Worm (Caenorhabditis elegans) whole organism, L1 larva: Measurements from ENCODE around the gene W06H8.6.

Experiments
- C04F5.9 ChIP-seq: sonication (generic microtip); optimal IDR thresholded peaks from 2 replicates; lab custom pipeline; 2016; ENCODE audit warnings: missing genetic modification characterization, missing compliant biosample characterization
- C16A3.4 ChIP-seq: fragments of 150-350 bp; optimal IDR thresholded peaks from 2 replicates; lab custom pipeline; 2014; ENCODE audit warnings: missing biosample characterization, missing genetic modification characterization
- C34B4.2 ChIP-seq: sonication (generic microtip); optimal IDR thresholded peaks from 2 replicates; lab custom pipeline; 2017; ENCODE audit warnings: mild to moderate bottlenecking, missing genetic modification characterization, missing compliant biosample characterization
- Y116A8C.19 ChIP-seq: sonication (generic microtip); optimal IDR thresholded peaks from 2 replicates; lab custom pipeline; 2016; ENCODE audit warnings: missing compliant biosample characterization, missing genetic modification characterization, borderline replicate concordance
- blmp-1 ChIP-seq: fragments of 150-350 bp; optimal IDR thresholded peaks from 2 replicates; lab custom pipeline; 2014; ENCODE audit warnings: missing biosample characterization, missing genetic modification characterization
- ceh-63 ChIP-seq: fragments of 200-800 bp; sonication (Bioruptor generic); optimal IDR thresholded peaks from 2 replicates; lab custom pipeline; 2018; ENCODE audit warnings: mild to moderate bottlenecking, missing genetic modification characterization, missing compliant biosample characterization
- ceh-8 ChIP-seq: fragments of 200-800 bp; sonication (Bioruptor generic); optimal IDR thresholded peaks from 2 replicates; lab custom pipeline; 2018; ENCODE audit warnings: mild to moderate bottlenecking, missing genetic modification characterization, moderate library complexity, missing compliant biosample characterization
- ceh-88 ChIP-seq: fragments of 200-800 bp; sonication (Bioruptor generic); IDR thresholded peaks from 2 replicates; pipeline ENCODE4 v1.3.6; 2022; ENCODE audit warnings: missing genetic modification characterization, missing compliant biosample characterization
- ceh-90 ChIP-seq: sonication (generic microtip); optimal IDR thresholded peaks from 2 replicates; lab custom pipeline; 2016; ENCODE audit warnings: missing genetic modification characterization, missing compliant biosample characterization
- dsc-1 ChIP-seq: sonication (generic microtip); optimal IDR thresholded peaks from 2 replicates; lab custom pipeline; 2016; ENCODE audit warnings: mild to moderate bottlenecking, missing genetic modification characterization, missing compliant biosample characterization
- efl-3 ChIP-seq: fragments of 200-800 bp; sonication (Bioruptor generic); optimal IDR thresholded peaks from 2 replicates; lab custom pipeline; 2018; ENCODE audit warnings: mild to moderate bottlenecking, missing genetic modification characterization, missing compliant biosample characterization
- egl-13 ChIP-seq: sonication (generic microtip); optimal IDR thresholded peaks from 2 replicates; lab custom pipeline; 2016; ENCODE audit warnings: missing genotype, missing genetic modification reagents, missing genetic modification characterization, missing compliant biosample characterization
- egl-27 ChIP-seq, 2 experiments: fragments of 150-350 bp in 1 of 2; sonication (generic microtip); optimal IDR thresholded peaks; 3 replicates each; lab custom pipeline; 2017 to 2018; ENCODE audit warnings: missing biosample characterization in 2 of 2, missing genetic modification characterization in 2 of 2, missing genetic modification reagents in 2 of 2
- elt-2 ChIP-seq: sonication (generic microtip); optimal IDR thresholded peaks from 2 replicates; lab custom pipeline; 2016; ENCODE audit warnings: missing genetic modification characterization, mild to moderate bottlenecking, inconsistent platforms, missing compliant biosample characterization, missing genetic modification reagents
- elt-3 ChIP-seq, 6 experiments: fragments of 150-350 bp in 1 of 6; sonication (generic microtip); optimal IDR thresholded peaks; 2 replicates each; lab custom pipeline; 2017 to 2018; ENCODE audit warnings: missing biosample characterization in 6 of 6, missing genetic modification characterization in 6 of 6, inconsistent platforms in 1 of 6
- fkh-4 ChIP-seq: sonication (generic microtip); optimal IDR thresholded peaks from 2 replicates; lab custom pipeline; 2016; ENCODE audit warnings: missing compliant biosample characterization, missing genetic modification characterization, borderline replicate concordance
- fos-1 ChIP-seq: fragments of 150-350 bp; optimal IDR thresholded peaks from 2 replicates; lab custom pipeline; 2014; ENCODE audit warnings: missing biosample characterization, missing genetic modification characterization
- hlh-4 ChIP-seq: sonication (generic microtip); optimal IDR thresholded peaks from 2 replicates; lab custom pipeline; 2016; ENCODE audit warnings: mild to moderate bottlenecking, missing genetic modification characterization, missing compliant biosample characterization
- jun-1 ChIP-seq: fragments of 150-350 bp; optimal IDR thresholded peaks from 2 replicates; lab custom pipeline; 2014; ENCODE audit warnings: missing biosample characterization, missing genetic modification reagents, missing genetic modification characterization
- lin-35 ChIP-seq, 2 experiments: fragments of 150-350 bp; optimal IDR thresholded peaks; 2 replicates each; lab custom pipeline; 2014; ENCODE audit warnings: missing biosample characterization in 2 of 2, missing genetic modification characterization in 2 of 2, missing genetic modification reagents in 2 of 2
- lin-39 ChIP-seq: fragments of 150-350 bp; optimal IDR thresholded peaks from 2 replicates; lab custom pipeline; 2014; ENCODE audit warnings: missing biosample characterization, missing genetic modification reagents, missing genetic modification characterization
- mab-9 ChIP-seq: fragments of 200-800 bp; sonication (Bioruptor generic); IDR thresholded peaks from 2 replicates; pipeline ENCODE4 v1.3.6; 2022; ENCODE audit warnings: missing genetic modification reagents, missing genetic modification characterization, missing compliant biosample characterization
- mep-1 ChIP-seq: fragments of 150-350 bp; optimal IDR thresholded peaks from 2 replicates; lab custom pipeline; 2014; ENCODE audit warnings: missing biosample characterization, missing genetic modification characterization
- nhr-11 ChIP-seq: fragments of 150-350 bp; optimal IDR thresholded peaks from 2 replicates; lab custom pipeline; 2014; ENCODE audit warnings: missing biosample characterization, missing genetic modification characterization
- nhr-12 ChIP-seq: sonication (generic microtip); optimal IDR thresholded peaks from 2 replicates; lab custom pipeline; 2017; ENCODE audit warnings: missing biosample characterization, missing genetic modification characterization
- nhr-20 ChIP-seq: sonication (generic microtip); optimal IDR thresholded peaks from 2 replicates; lab custom pipeline; 2016; ENCODE audit warnings: mild to moderate bottlenecking, missing genetic modification characterization, missing compliant biosample characterization
- nhr-237 ChIP-seq: fragments of 150-350 bp; optimal IDR thresholded peaks from 2 replicates; lab custom pipeline; 2014; ENCODE audit warnings: missing biosample characterization, missing genetic modification characterization
- nhr-47 ChIP-seq: sonication (generic microtip); optimal IDR thresholded peaks from 2 replicates; lab custom pipeline; 2016; ENCODE audit warnings: mild to moderate bottlenecking, missing genetic modification characterization, moderate library complexity, missing compliant biosample characterization
- nhr-76 ChIP-seq: sonication (generic microtip); optimal IDR thresholded peaks from 2 replicates; lab custom pipeline; 2017; ENCODE audit warnings: missing biosample characterization, missing genetic modification characterization
- nhr-85 ChIP-seq: sonication (generic microtip); peaks from one replicate; lab custom pipeline; 2016; ENCODE audit warnings: missing genetic modification characterization, inconsistent platforms, missing compliant biosample characterization
- nhr-90 ChIP-seq: sonication (generic microtip); optimal IDR thresholded peaks from 2 replicates; lab custom pipeline; 2016; ENCODE audit warnings: mild to moderate bottlenecking, missing genetic modification characterization, missing compliant biosample characterization; ENCODE audit not compliant: poor library complexity
- pag-3 ChIP-seq: sonication (generic microtip); optimal IDR thresholded peaks from 2 replicates; lab custom pipeline; 2017; ENCODE audit warnings: missing genetic modification characterization, mild to moderate bottlenecking, missing compliant biosample characterization, antibody characterized with exemption, borderline replicate concordance; ENCODE audit not compliant: insufficient read depth
- rnt-1 ChIP-seq: sonication (generic microtip); optimal IDR thresholded peaks from 2 replicates; lab custom pipeline; 2016; ENCODE audit warnings: mild to moderate bottlenecking, missing genetic modification characterization, moderate library complexity, missing compliant biosample characterization
- snpc-4 ChIP-seq: fragments of 150-350 bp; optimal IDR thresholded peaks from 2 replicates; lab custom pipeline; 2014; ENCODE audit warnings: missing biosample characterization, missing genetic modification characterization
- sox-4 ChIP-seq: sonication (generic microtip); optimal IDR thresholded peaks from 2 replicates; lab custom pipeline; 2016; ENCODE audit warnings: missing genetic modification characterization, missing compliant biosample characterization
- swsn-7 ChIP-seq: sonication (generic microtip); optimal IDR thresholded peaks from 2 replicates; lab custom pipeline; 2016; ENCODE audit warnings: missing genetic modification characterization, missing compliant biosample characterization
- tbx-2 ChIP-seq: sonication (generic microtip); optimal IDR thresholded peaks from 2 replicates; lab custom pipeline; 2016; ENCODE audit warnings: missing genetic modification characterization, missing compliant biosample characterization
- tlp-1 ChIP-seq: fragments of 150-350 bp; optimal IDR thresholded peaks from 2 replicates; lab custom pipeline; 2014; ENCODE audit warnings: missing biosample characterization, missing genetic modification characterization
- unc-30 ChIP-seq: sonication (generic microtip); optimal IDR thresholded peaks from 2 replicates; lab custom pipeline; 2017; ENCODE audit warnings: missing biosample characterization, missing genetic modification characterization
- unc-62 ChIP-seq: fragments of 150-350 bp; optimal IDR thresholded peaks from 2 replicates; lab custom pipeline; 2014; ENCODE audit warnings: missing biosample characterization, missing genetic modification reagents, missing genetic modification characterization
- unc-86 ChIP-seq: sonication (generic microtip); optimal IDR thresholded peaks from 2 replicates; lab custom pipeline; 2016; ENCODE audit warnings: missing genetic modification characterization, missing compliant biosample characterization
- unc-98 ChIP-seq: fragments of 200-800 bp; sonication (Bioruptor generic); IDR thresholded peaks from 2 replicates; pipeline ENCODE4 v1.3.6; 2022; ENCODE audit warnings: missing genetic modification characterization, missing compliant biosample characterization
- vab-15 ChIP-seq: sonication (generic microtip); optimal IDR thresholded peaks from 2 replicates; lab custom pipeline; 2017; ENCODE audit warnings: missing genotype, mild to moderate bottlenecking, missing genetic modification characterization, missing compliant biosample characterization
- xbp-1 ChIP-seq: sonication (generic microtip); optimal IDR thresholded peaks from 2 replicates; lab custom pipeline; 2016; ENCODE audit warnings: missing genetic modification characterization, missing compliant biosample characterization
- zag-1 ChIP-seq: fragments of 150-350 bp; optimal IDR thresholded peaks from 2 replicates; lab custom pipeline; 2014; ENCODE audit warnings: missing biosample characterization, missing genetic modification characterization
- ztf-11 ChIP-seq, 2 experiments: sonication (generic microtip); optimal IDR thresholded peaks; 2 replicates each; lab custom pipeline; 2016 to 2017; ENCODE audit warnings: missing genetic modification characterization in 2 of 2, missing biosample characterization in 1 of 2, missing compliant biosample characterization in 1 of 2
- ztf-4 ChIP-seq: fragments of 150-350 bp; optimal IDR thresholded peaks from 2 replicates; lab custom pipeline; 2014; ENCODE audit warnings: missing biosample characterization, missing genetic modification characterization

The W06H8.6 gene

ce11 chrV:6227326-6228246 lies 776 bp upstream of the W06H8.6 start (continued):
- TF ChIP-seq nhr-76 (tag; lab: Kevin White, UChicago) (peak; percentile 89), tlp-1 (tag; lab: Kevin White, UChicago) (no peak), lin-39 (tag; lab: Kevin White, UChicago) (peak; percentile 76), ceh-90 (tag; lab: Kevin White, UChicago) (peak; percentile 37), ceh-88 (GFP tag; lab: Robert Waterston, UW) (peak; percentile 94), rnt-1 (tag; lab: Kevin White, UChicago) (peak; percentile 92), vab-15 (tag; lab: Kevin White, UChicago) (peak; percentile 49), efl-3 (GFP tag; lab: Kevin White, UChicago) (peak; percentile 8), hlh-4 (tag; lab: Kevin White, UChicago) (no peak), nhr-47 (tag; lab: Kevin White, UChicago) (peak; percentile 98), dsc-1 (peak; percentile 97), egl-27 (tag; optimal IDR thresholded peaks at IDR 0.05; lab: Kevin White, UChicago) (peak; percentile 78 to 94), fos-1 (peak; percentile 84), mab-9 (peak; percentile 94), nhr-12 (no peak), unc-62 (GFP tag; lab: Kevin White, UChicago) (no peak), nhr-90 (tag; lab: Kevin White, UChicago) (peak; percentile 91), fkh-4 (tag; lab: Kevin White, UChicago) (peak; percentile 87), unc-86 (tag; lab: Kevin White, UChicago) (peak; percentile 99), ztf-11 (tag; optimal IDR thresholded peaks at IDR 0.05; lab: Kevin White, UChicago) (peak in 1 of 2 experiments; percentile 93), nhr-11 (tag; lab: Kevin White, UChicago) (peak; percentile 73), ceh-8 (GFP tag; lab: Kevin White, UChicago) (peak; percentile 93), sox-4 (tag; lab: Kevin White, UChicago) (peak; percentile 79), elt-2 (tag; lab: Kevin White, UChicago) (peak; percentile 80), egl-13 (tag; lab: Kevin White, UChicago) (peak; percentile 98), snpc-4 (tag; lab: Kevin White, UChicago) (peak; percentile 72), C16A3.4 (peak; percentile 89), nhr-20 (peak; percentile 99), ceh-63 (GFP tag; lab: Kevin White, UChicago) (no peak), unc-98 (GFP tag; lab: Robert Waterston, UW) (peak; percentile 60), tbx-2 (tag; lab: Kevin White, UChicago) (peak; percentile 99), mep-1 (tag; lab: Kevin White, UChicago) (peak; percentile 78), nhr-237 (tag; lab: Kevin White, UChicago) (peak; percentile 61), C34B4.2 (tag; lab: Kevin White, UChicago) (no peak)

- TF ChIP-seq nhr-11 (tag; lab: Kevin White, UChicago) (no peak), lin-35 (GFP tag; optimal IDR thresholded peaks at IDR 0.05; lab: Kevin White, UChicago) (no peak), nhr-85 (peak; percentile 83), elt-2 (tag; lab: Kevin White, UChicago) (no peak), nhr-47 (tag; lab: Kevin White, UChicago) (peak; percentile 26), ceh-88 (GFP tag; lab: Robert Waterston, UW) (no peak), mep-1 (tag; lab: Kevin White, UChicago) (peak; percentile 25), blmp-1 (tag; lab: Kevin White, UChicago) (peak; percentile 7), C04F5.9 (tag; lab: Kevin White, UChicago) (peak; percentile 2), ztf-4 (no peak), elt-3 (tag; optimal IDR thresholded peaks at IDR 0.05; lab: Kevin White, UChicago) (no peak), pag-3 (no peak), C16A3.4 (no peak), ceh-63 (GFP tag; lab: Kevin White, UChicago) (no peak), jun-1 (tag; lab: Kevin White, UChicago) (no peak), xbp-1 (tag; lab: Kevin White, UChicago) (no peak), unc-30 (no peak), swsn-7 (no peak), Y116A8C.19 (tag; lab: Kevin White, UChicago) (no peak), zag-1 (tag; lab: Kevin White, UChicago) (no peak), fos-1 (no peak)
These were observed 873 bp downstream of the W06H8.6 start for ce11 chrV:6225745-6226528.
